Worm (Caenorhabditis elegans) whole organism, L4/young adult: ENCODE measurements around the gene cdc-50.B.

ENCODE experiments used
- W03F9.2 ChIP-seq: fragments of 150-350 bp; optimal IDR thresholded peaks from 2 replicates; lab custom pipeline; 2014; ENCODE audit warnings: missing biosample characterization, missing genetic modification characterization
- dao-5 ChIP-seq: sonication (generic microtip); optimal IDR thresholded peaks from 2 replicates; lab custom pipeline; 2016; ENCODE audit warnings: missing genotype, missing genetic modification characterization, moderate library complexity, missing compliant biosample characterization
- him-1 ChIP-seq: sonication (generic microtip); optimal IDR thresholded peaks from 2 replicates; lab custom pipeline; 2016; ENCODE audit warnings: missing genotype, missing genetic modification reagents, missing genetic modification characterization, missing compliant biosample characterization

- peak; percentile 90 for TF ChIP-seq him-1
- peak; percentile 67 for TF ChIP-seq W03F9.2
- no peak for TF ChIP-seq dao-5 (tag; lab: Kevin White, UChicago)
Observed at ce11 chrIV:8794895-8795665, 30.4 kb downstream of the cdc-50.B start.
